Fruit fly (Drosophila melanogaster) whole organism, adult: ENCODE measurements around the gene ftz-f1.

ENCODE experiments used
- CG1620 ChIP-seq: fragments of 200-800 bp; sonication (Bioruptor generic); optimal IDR thresholded peaks from 2 replicates; lab custom pipeline; 2016; ENCODE audit warnings: missing biosample characterization, missing genetic modification characterization
- Clk ChIP-seq: fragments of 200-800 bp; sonication (Bioruptor generic); optimal IDR thresholded peaks from 2 replicates; lab custom pipeline; 2017; ENCODE audit warnings: missing biosample characterization, missing genetic modification characterization
- ovo ChIP-seq: fragments of 200-800 bp; sonication (Bioruptor generic); optimal IDR thresholded peaks from 2 replicates; lab custom pipeline; 2016; ENCODE audit warnings: missing biosample characterization, missing genetic modification characterization

- no peak for TF ChIP-seq Clk (GFP tag; lab: Kevin White, UChicago)
- no peak for TF ChIP-seq ovo (GFP tag; lab: Kevin White, UChicago)
- TF ChIP-seq CG1620 (GFP tag; lab: Kevin White, UChicago): no peak
Observed at dm6 chr3L:18824851-18825250, 23.7 kb upstream of the ftz-f1 start.
